Worm (Caenorhabditis elegans) whole organism, midembryonic: Measurements from ENCODE around the gene C32C4.3.

Source experiments
- T22C8.4 ChIP-seq: fragments of 200-800 bp; sonication (Bioruptor generic); IDR thresholded peaks from 2 replicates; pipeline ENCODE4 v1.3.6; 2022; ENCODE audit warnings: missing genetic modification characterization, missing compliant biosample characterization
- cog-1 ChIP-seq: sonication (generic microtip); optimal IDR thresholded peaks from 2 replicates; lab custom pipeline; 2016; ENCODE audit warnings: missing genetic modification characterization, missing compliant biosample characterization
- flt-1 ChIP-seq: fragments of 200-800 bp; sonication (Bioruptor generic); IDR thresholded peaks from 2 replicates; pipeline ENCODE4 v1.3.6; 2022; ENCODE audit warnings: missing genetic modification characterization, missing compliant biosample characterization
- klf-2 ChIP-seq: fragments of 200-800 bp; sonication (Bioruptor generic); conservative IDR thresholded peaks from 2 replicates; pipeline ENCODE4 v1.3.6; 2022; ENCODE audit warnings: missing genetic modification reagents, missing genetic modification characterization, missing compliant biosample characterization
- med-1 ChIP-seq: sonication (generic microtip); optimal IDR thresholded peaks from 2 replicates; lab custom pipeline; 2017; ENCODE audit warnings: missing genetic modification characterization, mild to moderate bottlenecking, missing compliant biosample characterization, antibody characterized with exemption, missing genetic modification reagents; ENCODE audit not compliant: insufficient read depth
- ref-1 ChIP-seq: fragments of 200-800 bp; sonication (Bioruptor generic); conservative IDR thresholded peaks from 2 replicates; pipeline ENCODE4 v1.3.6; 2022; ENCODE audit warnings: missing genetic modification reagents, missing genetic modification characterization, missing compliant biosample characterization
- tab-1 ChIP-seq: fragments of 200-800 bp; sonication (Bioruptor generic); IDR thresholded peaks from 2 replicates; pipeline ENCODE4 v1.3.6; 2022; ENCODE audit warnings: missing genetic modification characterization, missing compliant biosample characterization
- ztf-23 ChIP-seq: fragments of 200-800 bp; sonication (Bioruptor generic); IDR thresholded peaks from 2 replicates; pipeline ENCODE4 v1.3.6; 2022; ENCODE audit warnings: missing genetic modification reagents, missing genetic modification characterization, missing compliant biosample characterization
- ztf-29 ChIP-seq: fragments of 200-800 bp; sonication (Bioruptor generic); IDR thresholded peaks from 2 replicates; pipeline ENCODE4 v1.3.6; 2022; ENCODE audit warnings: missing genetic modification reagents, missing genetic modification characterization, missing compliant biosample characterization

C32C4.3 gene

DNA sequence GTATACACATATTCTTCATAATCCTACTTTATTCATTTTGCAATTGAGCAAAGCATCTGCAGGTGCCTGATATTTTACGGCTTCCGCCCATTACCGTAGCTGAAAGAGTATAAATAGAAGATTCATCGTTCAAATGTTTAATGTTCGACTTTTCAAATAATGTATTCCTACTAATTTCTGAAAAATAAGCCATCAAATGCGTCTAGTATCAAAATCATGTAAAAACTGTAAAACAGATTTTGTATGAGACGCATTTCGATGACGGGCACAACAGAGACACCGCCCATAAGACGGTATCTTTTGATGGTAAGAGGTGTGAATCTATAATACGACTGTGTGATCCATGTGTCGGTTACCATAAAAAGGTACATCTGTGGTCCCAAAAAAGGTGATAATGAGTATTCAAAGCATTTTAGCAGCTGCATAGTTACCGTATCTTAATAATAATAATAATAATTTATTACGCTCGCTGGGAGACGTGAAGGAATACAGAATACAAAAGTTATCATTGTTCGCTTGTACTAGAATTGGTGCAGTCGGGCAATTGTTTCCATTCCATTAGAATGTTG is at the start of gene C32C4.3, which contains the start of gene C32C4.16:
Gene C32C4.3 (minus strand): TSS at position 101 of the 569 bp plus-strand sequence.
Gene C32C4.16 (plus strand): TSS at position 519 of the 569 bp plus-strand sequence.
- TF ChIP-seq klf-2 (GFP tag; lab: Robert Waterston, UW) (no peak), cog-1 (no peak), med-1 (GFP tag; lab: Kevin White, UChicago) (no peak), ref-1 (no peak), ztf-29 (GFP tag; lab: Robert Waterston, UW) (no peak), tab-1 (GFP tag; lab: Robert Waterston, UW) (no peak), ztf-23 (no peak), T22C8.4 (no peak), flt-1 (GFP tag; lab: Robert Waterston, UW) (no peak)

DNA sequence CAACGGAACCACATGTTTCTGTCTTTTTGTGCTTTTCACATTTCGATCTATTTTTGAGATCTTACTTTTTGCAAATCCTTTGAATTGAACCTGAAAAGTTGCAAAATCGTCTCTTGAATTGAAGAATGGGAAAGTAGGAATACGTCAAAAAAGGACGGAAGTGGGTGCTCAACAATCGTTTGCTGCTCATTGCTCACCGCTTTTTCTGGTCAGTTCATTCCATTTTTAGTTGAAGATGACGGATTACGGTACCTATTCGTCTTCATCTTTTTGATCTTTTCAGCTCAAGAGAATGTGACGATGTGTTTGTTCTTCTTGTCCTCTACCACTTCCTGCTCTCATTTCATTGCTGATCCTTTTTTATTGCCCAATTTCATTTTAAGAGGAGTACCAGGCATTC is 48.2 kb upstream of the C32C4.3 start, which contains the start of gene C05A2.4:
Gene C05A2.4 (plus strand): TSS at position 301 of the 400 bp plus-strand sequence.
- no peak for TF ChIP-seq cog-1
- no peak for TF ChIP-seq T22C8.4
- TF ChIP-seq ref-1 = no peak

DNA sequence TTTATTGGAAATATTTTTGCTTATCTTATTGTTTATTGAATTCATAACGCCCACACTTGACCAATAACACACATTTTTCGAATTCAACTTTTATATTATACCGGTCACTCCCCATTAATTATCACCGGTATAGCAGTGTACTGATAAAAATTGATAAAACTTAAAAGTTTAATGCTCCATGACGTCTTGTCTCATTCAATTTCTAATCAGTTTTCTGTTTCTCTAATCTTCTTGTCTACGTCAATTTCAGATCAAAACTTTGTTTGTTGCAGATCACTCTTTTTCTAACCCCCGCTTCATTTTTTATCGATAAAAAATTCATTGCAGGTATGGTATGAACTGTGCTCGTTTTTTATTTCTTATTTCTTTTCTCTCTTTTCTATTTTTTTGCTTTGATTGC is 46.8 kb upstream of the C32C4.3 start:
- TF ChIP-seq T22C8.4 = no peak

DNA sequence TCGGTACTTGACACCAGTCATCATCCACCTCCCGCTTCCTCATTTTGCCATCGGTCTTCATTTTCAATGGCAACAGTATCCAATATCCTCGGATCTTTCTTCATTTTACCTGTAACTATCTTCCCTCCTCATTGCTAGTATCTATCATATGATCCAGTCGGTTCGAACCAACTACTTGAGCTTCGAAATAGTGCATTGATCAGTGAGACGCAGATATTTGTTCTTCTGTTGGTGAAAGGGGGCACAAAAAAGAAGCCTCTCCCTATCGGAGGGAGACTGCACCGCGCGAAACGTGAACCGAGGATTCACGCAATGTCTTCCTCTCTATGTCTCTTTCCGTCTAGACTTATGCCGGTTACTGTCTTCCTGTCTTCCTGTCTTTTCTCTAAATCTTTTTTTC is 44.4 kb upstream of the C32C4.3 start:
- no peak for TF ChIP-seq tab-1 (GFP tag; lab: Robert Waterston, UW)
- no peak for TF ChIP-seq cog-1
- no peak for TF ChIP-seq flt-1 (GFP tag; lab: Robert Waterston, UW)
- TF ChIP-seq med-1 (GFP tag; lab: Kevin White, UChicago) = no peak

DNA sequence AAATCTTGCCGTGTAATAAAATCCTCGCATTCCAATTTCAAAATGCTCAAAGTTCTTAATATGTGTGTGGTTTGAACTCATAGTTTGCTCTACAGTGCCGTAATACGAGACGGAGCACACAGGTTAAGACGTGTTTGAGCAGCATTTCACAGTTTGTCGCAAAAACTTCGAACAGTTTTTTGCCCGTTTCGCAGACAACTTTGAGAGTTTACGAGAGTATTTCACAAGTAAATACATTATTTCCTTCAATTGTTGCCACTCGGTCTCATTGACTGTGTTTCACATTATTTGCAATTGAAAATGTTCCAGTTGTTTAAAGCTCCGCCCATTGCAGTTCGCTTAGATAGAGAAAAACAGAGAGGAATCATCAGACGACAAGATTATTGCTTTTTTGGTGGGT is 40.7 kb upstream of the C32C4.3 start, which contains the start of gene F29F11.20:
Gene F29F11.20 (plus strand): TSS at position 301 of the 400 bp plus-strand sequence.
- TF ChIP-seq ztf-29 (GFP tag; lab: Robert Waterston, UW) = no peak
- no peak for TF ChIP-seq ref-1
- no peak for TF ChIP-seq T22C8.4
- no peak for TF ChIP-seq cog-1
- no peak for TF ChIP-seq flt-1 (GFP tag; lab: Robert Waterston, UW)
- TF ChIP-seq med-1 (GFP tag; lab: Kevin White, UChicago) = no peak
- no peak for TF ChIP-seq tab-1 (GFP tag; lab: Robert Waterston, UW)
- TF ChIP-seq klf-2 (GFP tag; lab: Robert Waterston, UW) = no peak
- TF ChIP-seq ztf-23 = no peak

DNA sequence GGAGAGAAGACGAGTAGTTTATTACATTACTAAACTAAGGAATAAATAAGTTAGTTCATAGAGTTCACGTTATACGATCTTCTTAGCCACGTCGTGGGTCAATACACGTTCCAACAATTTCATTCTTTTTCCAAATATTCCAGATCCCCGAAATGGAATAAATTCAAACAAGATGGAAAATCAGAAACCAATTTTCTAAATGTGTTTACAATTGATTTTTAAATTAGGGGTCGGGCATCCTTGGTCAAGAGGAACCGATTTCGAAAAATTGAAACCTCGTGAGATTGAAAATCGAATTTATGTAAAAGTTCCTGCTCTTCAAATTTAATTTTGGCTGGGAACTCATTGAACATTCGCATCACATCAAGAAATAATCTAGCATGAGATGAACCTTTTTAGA is 37.8 kb upstream of the C32C4.3 start:
- TF ChIP-seq cog-1 = no peak
- no peak for TF ChIP-seq med-1 (GFP tag; lab: Kevin White, UChicago)
- TF ChIP-seq T22C8.4 = no peak
- TF ChIP-seq ztf-29 (GFP tag; lab: Robert Waterston, UW) = no peak
- no peak for TF ChIP-seq flt-1 (GFP tag; lab: Robert Waterston, UW)
- TF ChIP-seq klf-2 (GFP tag; lab: Robert Waterston, UW) = no peak
- no peak for TF ChIP-seq tab-1 (GFP tag; lab: Robert Waterston, UW)
- no peak for TF ChIP-seq ref-1
- TF ChIP-seq ztf-23 = no peak

DNA sequence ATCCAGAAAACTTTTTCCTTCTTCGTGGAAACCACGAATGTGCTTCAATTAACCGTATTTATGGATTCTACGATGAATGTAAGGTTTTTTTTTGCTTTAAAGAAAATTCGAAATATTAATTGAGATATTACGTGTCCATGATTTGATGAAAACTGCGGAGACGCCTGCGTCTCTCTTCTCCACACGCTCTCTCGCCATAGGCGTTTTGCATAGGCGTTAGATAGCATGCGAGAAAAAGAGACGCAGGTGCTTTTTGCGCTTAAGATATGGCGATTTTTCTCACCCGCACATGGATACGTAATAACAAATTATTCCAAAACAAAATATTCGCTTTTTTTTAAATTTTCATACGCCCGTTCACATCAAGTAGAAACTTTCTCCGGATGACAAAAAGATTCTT is 36.5 kb upstream of the C32C4.3 start:
- TF ChIP-seq klf-2 (GFP tag; lab: Robert Waterston, UW) (no peak), T22C8.4 (no peak), tab-1 (GFP tag; lab: Robert Waterston, UW) (no peak), flt-1 (GFP tag; lab: Robert Waterston, UW) (no peak), ztf-29 (GFP tag; lab: Robert Waterston, UW) (no peak), ztf-23 (no peak), ref-1 (no peak), cog-1 (no peak), med-1 (GFP tag; lab: Kevin White, UChicago) (no peak)

DNA sequence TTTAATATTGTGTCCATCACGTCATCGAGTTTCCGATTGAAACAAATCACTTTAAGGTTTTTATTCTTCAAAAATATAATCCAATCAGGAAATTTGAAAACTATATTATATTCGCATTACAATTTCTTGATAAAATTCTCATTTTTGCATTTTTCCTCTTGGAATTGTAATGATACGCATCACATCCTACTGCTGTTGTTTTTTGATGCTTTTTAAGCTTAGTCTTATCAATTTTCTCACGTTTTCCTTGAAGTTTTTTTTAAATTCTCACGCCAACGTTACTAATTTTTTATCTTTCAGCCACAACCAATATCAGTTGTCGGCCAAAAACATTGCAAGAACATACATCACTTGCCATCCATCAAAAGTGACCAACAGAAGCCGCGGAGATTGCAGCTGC is 35.2 kb upstream of the C32C4.3 start, which contains the start of gene gsp-1:
Gene gsp-1 (plus strand): TSS at position 301 of the 400 bp plus-strand sequence.
- TF ChIP-seq T22C8.4 (no peak), ztf-29 (GFP tag; lab: Robert Waterston, UW) (no peak), ref-1 (no peak), ztf-23 (no peak), flt-1 (GFP tag; lab: Robert Waterston, UW) (no peak), klf-2 (GFP tag; lab: Robert Waterston, UW) (no peak), med-1 (GFP tag; lab: Kevin White, UChicago) (no peak), cog-1 (no peak), tab-1 (GFP tag; lab: Robert Waterston, UW) (no peak)

DNA sequence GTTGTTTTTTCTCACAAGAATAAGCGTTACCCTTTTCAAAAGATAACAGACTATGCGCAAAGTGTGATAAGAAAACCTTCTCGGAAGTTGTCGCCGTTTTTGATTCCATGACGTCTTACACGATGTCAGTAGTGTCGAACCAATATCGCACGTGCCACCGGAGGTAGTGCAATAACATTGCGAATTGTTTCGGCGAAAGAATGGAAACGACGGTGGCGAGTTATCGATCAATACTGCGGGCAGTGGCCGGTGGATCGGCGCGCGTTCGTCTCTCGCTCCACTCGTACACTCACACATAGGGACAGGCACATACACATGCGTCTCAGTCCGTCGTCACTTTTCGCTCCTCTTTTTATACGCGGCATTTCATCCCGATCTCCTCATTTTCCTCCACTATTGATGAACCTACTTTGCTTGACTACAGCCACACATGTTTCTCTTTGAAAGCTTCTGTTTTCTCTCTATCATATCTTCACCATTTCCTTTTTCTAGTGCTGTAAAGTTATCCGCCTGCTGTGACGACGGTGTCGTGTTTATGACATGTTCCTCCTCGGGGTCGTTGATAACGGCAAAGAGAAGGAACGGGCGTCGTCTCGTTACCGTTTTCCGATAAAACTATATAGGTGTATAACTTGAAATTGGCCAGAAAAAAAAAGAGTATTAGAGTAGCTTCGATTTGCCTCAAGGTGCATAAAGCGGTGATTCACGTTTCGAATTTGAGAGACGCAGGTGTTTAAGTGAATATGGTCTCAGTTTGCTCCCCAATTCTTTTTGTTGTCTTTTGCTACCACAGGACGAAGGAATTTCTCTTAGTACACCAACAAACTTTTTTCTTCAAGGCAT is 34.4 kb upstream of the C32C4.3 start:
- TF ChIP-seq ztf-23 = 0 out of 2 replicates have a peak, but pooled peaks have one; percentile 50
- TF ChIP-seq ref-1 = peak; percentile 42; the same call in 1 of the 2 replicates
- no peak for TF ChIP-seq med-1 (GFP tag; lab: Kevin White, UChicago)
- peak; percentile 69; the same call in 1 of the 2 replicates for TF ChIP-seq T22C8.4
- no peak for TF ChIP-seq ztf-29 (GFP tag; lab: Robert Waterston, UW)
- no peak for TF ChIP-seq klf-2 (GFP tag; lab: Robert Waterston, UW)
- TF ChIP-seq cog-1 = no peak
- no peak for TF ChIP-seq tab-1 (GFP tag; lab: Robert Waterston, UW)
- TF ChIP-seq flt-1 (GFP tag; lab: Robert Waterston, UW) = peak; percentile 4; the same call in 1 of the 2 replicates
